Worm (Caenorhabditis elegans) whole organism, mixed stage, embryonic: Measurements from ENCODE around the gene T10D4.15.

Experiments used
- M03D4.4 ChIP-seq: sonication (generic microtip); optimal IDR thresholded peaks from 2 replicates; lab custom pipeline; 2017; ENCODE audit warnings: mild to moderate bottlenecking, missing genetic modification characterization, missing compliant biosample characterization
- bed-3 ChIP-seq: fragments of 200-800 bp; sonication (Bioruptor generic); optimal IDR thresholded peaks from 3 replicates; lab custom pipeline; 2018; ENCODE audit warnings: mild to moderate bottlenecking, missing genetic modification characterization, moderate library complexity, missing compliant biosample characterization
- blmp-1 ChIP-seq: fragments of 150-350 bp; optimal IDR thresholded peaks from 2 replicates; lab custom pipeline; 2014; ENCODE audit warnings: missing biosample characterization, missing genetic modification characterization
- ceh-39 ChIP-seq: fragments of 150-350 bp; optimal IDR thresholded peaks from 2 replicates; lab custom pipeline; 2014; ENCODE audit warnings: missing biosample characterization, missing genetic modification characterization
- ceh-43 ChIP-seq: fragments of 200-800 bp; sonication (Bioruptor generic); optimal IDR thresholded peaks from 2 replicates; lab custom pipeline; 2018; ENCODE audit warnings: mild to moderate bottlenecking, missing genetic modification characterization, moderate library complexity, missing compliant biosample characterization
- ceh-83 ChIP-seq: fragments of 200-800 bp; sonication (Bioruptor generic); optimal IDR thresholded peaks from 2 replicates; lab custom pipeline; 2018; ENCODE audit warnings: mild to moderate bottlenecking, missing genetic modification characterization, missing compliant biosample characterization
- ces-1 ChIP-seq: fragments of 150-350 bp; optimal IDR thresholded peaks from 2 replicates; lab custom pipeline; 2014; ENCODE audit warnings: missing biosample characterization, missing genetic modification reagents, missing genetic modification characterization
- cnd-1 ChIP-seq: fragments of 200-800 bp; sonication (Bioruptor generic); optimal IDR thresholded peaks from 2 replicates; lab custom pipeline; 2018; ENCODE audit warnings: mild to moderate bottlenecking, missing genetic modification characterization, missing compliant biosample characterization
- drap-1 ChIP-seq: fragments of 200-800 bp; sonication (Bioruptor generic); optimal IDR thresholded peaks from 3 replicates; lab custom pipeline; 2018; ENCODE audit warnings: mild to moderate bottlenecking, missing genetic modification characterization, missing compliant biosample characterization
- elt-3 ChIP-seq: fragments of 150-350 bp; optimal IDR thresholded peaks from 2 replicates; lab custom pipeline; 2014; ENCODE audit warnings: missing biosample characterization, missing genetic modification characterization
- flh-1 ChIP-seq: fragments of 200-800 bp; sonication (Bioruptor generic); optimal IDR thresholded peaks from 2 replicates; lab custom pipeline; 2018; ENCODE audit warnings: mild to moderate bottlenecking, missing genetic modification characterization, moderate library complexity, missing compliant biosample characterization
- ham-2 ChIP-seq: fragments of 200-800 bp; sonication (Bioruptor generic); optimal IDR thresholded peaks from 2 replicates; lab custom pipeline; 2018; ENCODE audit warnings: mild to moderate bottlenecking, missing genetic modification characterization, missing compliant biosample characterization
- hlh-1 ChIP-seq: fragments of 150-350 bp; optimal IDR thresholded peaks from 2 replicates; lab custom pipeline; 2014; ENCODE audit warnings: missing biosample characterization, missing genetic modification reagents, missing genetic modification characterization
- lsy-2 ChIP-seq: fragments of 150-350 bp; optimal IDR thresholded peaks from 2 replicates; lab custom pipeline; 2014; ENCODE audit warnings: missing biosample characterization, missing genetic modification characterization
- mab-5 ChIP-seq: fragments of 150-350 bp; optimal IDR thresholded peaks from 2 replicates; lab custom pipeline; 2014; ENCODE audit warnings: missing biosample characterization, missing genetic modification characterization
- mep-1 ChIP-seq: fragments of 150-350 bp; optimal IDR thresholded peaks from 2 replicates; lab custom pipeline; 2017; ENCODE audit warnings: missing biosample characterization, missing genetic modification reagents, missing genetic modification characterization, inconsistent platforms
- mls-2 ChIP-seq: sonication (generic microtip); optimal IDR thresholded peaks from 2 replicates; lab custom pipeline; 2016; ENCODE audit warnings: mild to moderate bottlenecking, missing genetic modification characterization, moderate library complexity, missing compliant biosample characterization
- nhr-12 ChIP-seq: fragments of 150-350 bp; optimal IDR thresholded peaks from 2 replicates; lab custom pipeline; 2014; ENCODE audit warnings: missing biosample characterization, missing genetic modification characterization
- nhr-2 ChIP-seq: fragments of 150-350 bp; optimal IDR thresholded peaks from 2 replicates; lab custom pipeline; 2014; ENCODE audit warnings: missing biosample characterization, missing genetic modification characterization
- nhr-237 ChIP-seq: fragments of 150-350 bp; optimal IDR thresholded peaks from 2 replicates; lab custom pipeline; 2014; ENCODE audit warnings: missing biosample characterization, missing genetic modification characterization
- nhr-76 ChIP-seq: sonication (generic microtip); optimal IDR thresholded peaks from 2 replicates; lab custom pipeline; 2017; ENCODE audit warnings: missing biosample characterization, missing genetic modification characterization
- pha-4 ChIP-seq: fragments of 150-350 bp; optimal IDR thresholded peaks from 2 replicates; lab custom pipeline; 2018; ENCODE audit warnings: missing biosample characterization, missing genetic modification reagents, missing genetic modification characterization
- sem-2 ChIP-seq: fragments of 200-800 bp; sonication (Bioruptor generic); optimal IDR thresholded peaks from 2 replicates; lab custom pipeline; 2018; ENCODE audit warnings: mild to moderate bottlenecking, missing genetic modification characterization, missing compliant biosample characterization
- snpc-4 ChIP-seq: fragments of 150-350 bp; optimal IDR thresholded peaks from 2 replicates; lab custom pipeline; 2014; ENCODE audit warnings: missing biosample characterization, missing genetic modification characterization
- tbx-8 ChIP-seq: fragments of 200-800 bp; sonication (Bioruptor generic); optimal IDR thresholded peaks from 2 replicates; lab custom pipeline; 2018; ENCODE audit warnings: mild to moderate bottlenecking, missing genetic modification characterization, moderate library complexity, missing compliant biosample characterization
- unc-120 ChIP-seq: sonication (generic microtip); optimal IDR thresholded peaks from 2 replicates; lab custom pipeline; 2017; ENCODE audit warnings: missing genetic modification characterization, missing compliant biosample characterization; ENCODE audit not compliant: poor library complexity, severe bottlenecking
- unc-39 ChIP-seq: fragments of 150-350 bp; optimal IDR thresholded peaks from 2 replicates; lab custom pipeline; 2014; ENCODE audit warnings: missing biosample characterization, missing genetic modification characterization
- unc-62 ChIP-seq: fragments of 150-350 bp; optimal IDR thresholded peaks from 2 replicates; lab custom pipeline; 2014; ENCODE audit warnings: missing biosample characterization, missing genetic modification reagents, missing genetic modification characterization
- zip-8 ChIP-seq: fragments of 150-350 bp; optimal IDR thresholded peaks from 2 replicates; lab custom pipeline; 2014; ENCODE audit warnings: missing biosample characterization, missing genetic modification characterization
- ztf-11 ChIP-seq: fragments of 150-350 bp; optimal IDR thresholded peaks from 2 replicates; lab custom pipeline; 2014; ENCODE audit warnings: missing biosample characterization, missing genetic modification characterization

Gene T10D4.15

ce11 chrII:3149521-3150190 is 3.7 kb downstream of the T10D4.15 start, which contains the start of the genes T10D4.11 and T10D4.1:
Gene T10D4.11 (minus strand): TSS chrII:3149621.
Gene T10D4.1 (plus strand): TSS chrII:3150140.
- TF ChIP-seq mab-5 (tag; lab: Kevin White, UChicago) (no peak), unc-39 (tag; lab: Kevin White, UChicago) (no peak), nhr-12 (tag; lab: Kevin White, UChicago) (no peak), unc-120 (tag; lab: Kevin White, UChicago) (no peak), ham-2 (GFP tag; lab: Kevin White, UChicago) (no peak), sem-2 (no peak), zip-8 (no peak), nhr-76 (tag; lab: Kevin White, UChicago) (no peak), flh-1 (GFP tag; lab: Kevin White, UChicago) (no peak), nhr-237 (tag; lab: Kevin White, UChicago) (no peak), cnd-1 (tag; lab: Kevin White, UChicago) (no peak), tbx-8 (GFP tag; lab: Kevin White, UChicago) (no peak), ztf-11 (tag; lab: Kevin White, UChicago) (no peak), ceh-83 (GFP tag; lab: Kevin White, UChicago) (no peak)

DNA sequence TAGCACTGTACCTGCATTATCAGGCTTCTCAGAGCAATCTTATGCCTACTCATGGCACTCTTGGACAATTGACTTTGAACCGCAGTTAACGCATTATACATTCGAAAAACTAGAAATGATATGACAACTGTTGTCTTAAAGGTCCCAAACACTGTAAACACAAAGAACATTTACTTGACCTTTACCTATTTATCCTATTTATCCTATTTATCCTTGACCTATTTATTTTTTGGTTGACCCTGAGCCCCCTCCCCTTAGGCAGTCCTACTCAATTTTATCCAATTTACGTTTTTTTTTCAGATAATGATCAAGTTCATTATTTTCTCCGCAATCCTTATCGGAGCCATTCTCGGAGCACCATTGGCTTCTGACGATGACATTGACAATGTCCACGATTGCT is 5.7 kb downstream of the T10D4.15 start, which contains the start of the genes T10D4.14 and T10D4.19:
Gene T10D4.14, minus strand, starts transcription at position 101 of the 400 bp plus-strand sequence.
Gene T10D4.19, plus strand, starts transcription at position 304 of the 400 bp plus-strand sequence.
- TF ChIP-seq drap-1: no peak
- no peak for TF ChIP-seq nhr-12 (tag; lab: Kevin White, UChicago)
- no peak for TF ChIP-seq bed-3 (GFP tag; lab: Kevin White, UChicago)
- no peak for TF ChIP-seq ceh-43 (GFP tag; lab: Kevin White, UChicago)
- TF ChIP-seq nhr-76 (tag; lab: Kevin White, UChicago): no peak
- TF ChIP-seq snpc-4 (tag; lab: Kevin White, UChicago): no peak
- TF ChIP-seq mls-2 (tag; lab: Kevin White, UChicago): no peak
- no peak for TF ChIP-seq zip-8
- TF ChIP-seq ceh-83 (GFP tag; lab: Kevin White, UChicago): no peak
- TF ChIP-seq lsy-2 (tag; lab: Kevin White, UChicago): no peak
- TF ChIP-seq mab-5 (tag; lab: Kevin White, UChicago): no peak
- no peak for TF ChIP-seq hlh-1 (tag; lab: Kevin White, UChicago)
- TF ChIP-seq ceh-39 (tag; lab: Kevin White, UChicago): no peak
- TF ChIP-seq pha-4 (tag; lab: Kevin White, UChicago): no peak
- no peak for TF ChIP-seq mep-1 (tag; lab: Kevin White, UChicago)
- TF ChIP-seq ztf-11 (tag; lab: Kevin White, UChicago): no peak
- no peak for TF ChIP-seq unc-39 (tag; lab: Kevin White, UChicago)
- no peak for TF ChIP-seq cnd-1 (tag; lab: Kevin White, UChicago)
- no peak for TF ChIP-seq nhr-2
- TF ChIP-seq M03D4.4: no peak

DNA sequence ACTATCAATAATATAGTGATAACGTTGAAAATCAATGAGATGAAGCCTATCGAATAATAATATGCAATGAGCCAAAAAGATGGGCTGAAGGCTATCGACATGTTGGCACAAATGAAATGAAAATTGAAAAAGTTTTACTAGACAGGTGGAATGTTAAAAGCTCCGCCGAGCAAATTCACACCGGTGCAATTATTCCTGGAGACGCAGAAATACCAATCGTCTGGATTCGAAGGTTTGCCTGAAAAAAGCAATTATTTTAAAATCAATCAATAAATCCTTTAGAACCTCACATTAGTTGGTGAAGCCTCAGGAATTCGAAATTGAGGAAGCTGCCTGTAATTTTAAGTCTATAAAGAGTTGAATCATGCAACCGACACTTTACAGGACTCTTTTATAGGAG is 8.4 kb downstream of the T10D4.15 start, which contains the start of gene sri-32:
Gene sri-32, minus strand, starts transcription at position 101 of the 400 bp plus-strand sequence.
- TF ChIP-seq unc-120 (tag; lab: Kevin White, UChicago): no peak
- TF ChIP-seq lsy-2 (tag; lab: Kevin White, UChicago): no peak
- TF ChIP-seq M03D4.4: no peak
- TF ChIP-seq bed-3 (GFP tag; lab: Kevin White, UChicago): no peak
- TF ChIP-seq cnd-1 (tag; lab: Kevin White, UChicago): no peak
- TF ChIP-seq ceh-83 (GFP tag; lab: Kevin White, UChicago): no peak
- TF ChIP-seq drap-1: no peak
- TF ChIP-seq blmp-1 (tag; lab: Kevin White, UChicago): no peak
- TF ChIP-seq ceh-39 (tag; lab: Kevin White, UChicago): no peak
- TF ChIP-seq hlh-1 (tag; lab: Kevin White, UChicago): no peak
- TF ChIP-seq ham-2 (GFP tag; lab: Kevin White, UChicago): no peak
- no peak for TF ChIP-seq ztf-11 (tag; lab: Kevin White, UChicago)
- TF ChIP-seq unc-62 (GFP tag; lab: Kevin White, UChicago): no peak
- TF ChIP-seq sem-2: no peak
- no peak for TF ChIP-seq flh-1 (GFP tag; lab: Kevin White, UChicago)
- TF ChIP-seq nhr-76 (tag; lab: Kevin White, UChicago): no peak
- TF ChIP-seq mep-1 (tag; lab: Kevin White, UChicago): no peak
- TF ChIP-seq nhr-237 (tag; lab: Kevin White, UChicago): no peak
- TF ChIP-seq pha-4 (tag; lab: Kevin White, UChicago): no peak
- TF ChIP-seq elt-3 (tag; lab: Kevin White, UChicago): no peak

DNA sequence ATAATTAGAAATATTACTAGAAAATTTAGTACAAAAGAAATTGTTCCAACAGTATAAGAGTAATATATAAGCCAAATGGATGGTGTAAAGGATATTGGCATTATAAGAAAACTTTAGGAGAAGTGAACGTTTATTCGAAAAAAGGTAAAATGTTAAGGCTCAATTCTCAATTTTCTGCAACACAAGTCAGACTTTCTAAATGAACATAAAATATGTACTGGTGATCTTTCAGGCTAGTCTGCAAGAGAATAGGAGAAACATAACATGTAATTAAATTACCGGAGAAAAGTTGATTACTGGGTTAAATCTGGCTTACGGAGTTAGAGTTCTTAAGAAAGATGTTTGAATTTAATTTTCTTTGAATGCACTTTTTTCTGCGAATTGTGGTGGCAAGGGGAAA is 10.8 kb downstream of the T10D4.15 start, which contains the start of gene sri-33:
Gene sri-33, minus strand, starts transcription at position 101 of the 400 bp plus-strand sequence.
- TF ChIP-seq unc-62 (GFP tag; lab: Kevin White, UChicago): no peak
- TF ChIP-seq flh-1 (GFP tag; lab: Kevin White, UChicago): no peak
- no peak for TF ChIP-seq nhr-2
- no peak for TF ChIP-seq ces-1 (GFP tag; lab: Kevin White, UChicago)
- TF ChIP-seq blmp-1 (tag; lab: Kevin White, UChicago): no peak
- no peak for TF ChIP-seq M03D4.4
